Worm (Caenorhabditis elegans) whole organism, L4/young adult: ENCODE results near the gene pgl-1.

Experiments
- W03F9.2 ChIP-seq: fragments of 150-350 bp; optimal IDR thresholded peaks from 2 replicates; lab custom pipeline; 2014; ENCODE audit warnings: missing biosample characterization, missing genetic modification characterization
- dao-5 ChIP-seq: sonication (generic microtip); optimal IDR thresholded peaks from 2 replicates; lab custom pipeline; 2016; ENCODE audit warnings: missing genotype, missing genetic modification characterization, moderate library complexity, missing compliant biosample characterization
- him-1 ChIP-seq: sonication (generic microtip); optimal IDR thresholded peaks from 2 replicates; lab custom pipeline; 2016; ENCODE audit warnings: missing genotype, missing genetic modification reagents, missing genetic modification characterization, missing compliant biosample characterization

Gene pgl-1

ce11 chrIV:6965192-6965591 lies 11.9 kb downstream of the pgl-1 start, which contains the start of gene ZK381.2:
ZK381.2 (plus strand) TSS chrIV:6965492.
- no peak for TF ChIP-seq him-1 (tag; lab: Kevin White, UChicago)
- TF ChIP-seq dao-5 = no peak
- no peak for TF ChIP-seq W03F9.2 (tag; lab: Kevin White, UChicago)

- TF ChIP-seq W03F9.2 (tag; lab: Kevin White, UChicago) (no peak), dao-5 (no peak), him-1 (tag; lab: Kevin White, UChicago) (no peak)
These were observed 12.6 kb downstream of the pgl-1 start, which contains the start of gene B0478.3 for ce11 chrIV:6964508-6964907. B0478.3 (minus strand) TSS chrIV:6964608.

ce11 chrIV:6959483-6959882 lies 17.6 kb downstream of the pgl-1 start:
- TF ChIP-seq him-1 (tag; lab: Kevin White, UChicago) (no peak), W03F9.2 (tag; lab: Kevin White, UChicago) (no peak), dao-5 (no peak)

- TF ChIP-seq dao-5 = no peak
- TF ChIP-seq W03F9.2 (tag; lab: Kevin White, UChicago) = no peak
- TF ChIP-seq him-1 (tag; lab: Kevin White, UChicago) = peak; percentile 67
These were observed 18.4 kb downstream of the pgl-1 start for ce11 chrIV:6958696-6959095.

- TF ChIP-seq W03F9.2 (tag; lab: Kevin White, UChicago) (no peak), dao-5 (no peak), him-1 (tag; lab: Kevin White, UChicago) (no peak)
These were observed 19.8 kb downstream of the pgl-1 start, which contains the start of gene jnk-1 for ce11 chrIV:6957341-6957740. jnk-1 (plus strand) TSS chrIV:6957641.

ce11 chrIV:6956668-6957067 lies 20.4 kb downstream of the pgl-1 start:
- TF ChIP-seq dao-5 (no peak), W03F9.2 (tag; lab: Kevin White, UChicago) (no peak), him-1 (tag; lab: Kevin White, UChicago) (no peak)

- TF ChIP-seq him-1 (tag; lab: Kevin White, UChicago) (no peak), W03F9.2 (tag; lab: Kevin White, UChicago) (no peak), dao-5 (no peak)
These were observed 22.4 kb downstream of the pgl-1 start for ce11 chrIV:6954682-6955081.

ce11 chrIV:6951259-6951658 lies 25.9 kb downstream of the pgl-1 start:
- TF ChIP-seq dao-5 = no peak
- TF ChIP-seq W03F9.2 (tag; lab: Kevin White, UChicago) = no peak
- no peak for TF ChIP-seq him-1 (tag; lab: Kevin White, UChicago)

ce11 chrIV:6946832-6947231 lies 30.3 kb downstream of the pgl-1 start:
- TF ChIP-seq dao-5 (no peak), him-1 (tag; lab: Kevin White, UChicago) (no peak), W03F9.2 (tag; lab: Kevin White, UChicago) (no peak)

ce11 chrIV:6941101-6941500 lies 36.0 kb downstream of the pgl-1 start:
- TF ChIP-seq W03F9.2 (tag; lab: Kevin White, UChicago) (no peak), dao-5 (no peak), him-1 (tag; lab: Kevin White, UChicago) (no peak)

- TF ChIP-seq him-1 (tag; lab: Kevin White, UChicago) = no peak
- TF ChIP-seq dao-5 = no peak
- TF ChIP-seq W03F9.2 (tag; lab: Kevin White, UChicago) = no peak
These were observed 39.6 kb downstream of the pgl-1 start, which contains the start of gene npr-12 for ce11 chrIV:6937548-6937947. npr-12 (minus strand) TSS chrIV:6937648.

- no peak for TF ChIP-seq W03F9.2 (tag; lab: Kevin White, UChicago)
- TF ChIP-seq him-1 (tag; lab: Kevin White, UChicago) = no peak
- TF ChIP-seq dao-5 = no peak
These were observed 48.7 kb downstream of the pgl-1 start, which contains the start of gene cest-6 for ce11 chrIV:6928417-6928816. cest-6 (minus strand) TSS chrIV:6928517.

ce11 chrIV:6925520-6925919 lies 51.6 kb downstream of the pgl-1 start:
- TF ChIP-seq dao-5 (no peak), W03F9.2 (tag; lab: Kevin White, UChicago) (no peak), him-1 (tag; lab: Kevin White, UChicago) (no peak)
